Fruit fly (Drosophila melanogaster) whole organism, prepupa: ENCODE results near the gene CG10650.

Experiments
- CG10669 ChIP-seq: fragments of 200-800 bp; sonication (Bioruptor generic); optimal IDR thresholded peaks from 3 replicates; lab custom pipeline; 2018; ENCODE audit warnings: missing biosample characterization, mild to moderate bottlenecking, missing genetic modification characterization, moderate library complexity
- CG11902 ChIP-seq: fragments of 200-800 bp; sonication (Bioruptor generic); optimal IDR thresholded peaks from 3 replicates; lab custom pipeline; 2016; ENCODE audit warnings: missing biosample characterization, missing genetic modification characterization
- CG6792 ChIP-seq: fragments of 200-800 bp; sonication (Bioruptor generic); optimal IDR thresholded peaks from 3 replicates; lab custom pipeline; 2016; ENCODE audit warnings: missing biosample characterization, missing genetic modification characterization
- CG8632 ChIP-seq: fragments of 200-800 bp; sonication (Bioruptor generic); optimal IDR thresholded peaks from 3 replicates; lab custom pipeline; 2016; ENCODE audit warnings: missing biosample characterization, missing genetic modification characterization
- CG9139 ChIP-seq: fragments of 200-800 bp; sonication (Bioruptor generic); optimal IDR thresholded peaks from 3 replicates; lab custom pipeline; 2017; ENCODE audit warnings: missing biosample characterization, mild to moderate bottlenecking, missing genetic modification characterization
- Eip78C ChIP-seq: fragments of 200-800 bp; sonication (Bioruptor generic); peaks from one replicate; lab custom pipeline; 2016; ENCODE audit warnings: missing biosample characterization, missing genetic modification characterization
- Sox102F ChIP-seq: fragments of 200-800 bp; sonication (Bioruptor generic); optimal IDR thresholded peaks from 2 replicates; lab custom pipeline; 2016; ENCODE audit warnings: missing biosample characterization, mild to moderate bottlenecking, missing genetic modification characterization
- dac ChIP-seq: fragments of 200-800 bp; sonication (Bioruptor generic); optimal IDR thresholded peaks from 2 replicates; lab custom pipeline; 2017; ENCODE audit warnings: missing biosample characterization, mild to moderate bottlenecking, missing genetic modification characterization
- eg ChIP-seq: fragments of 200-800 bp; sonication (Bioruptor generic); IDR thresholded peaks from 3 replicates; pipeline ENCODE4 v1.3.6; 2022; ENCODE audit warnings: missing biosample characterization, missing genetic modification characterization
- lz ChIP-seq: fragments of 200-800 bp; sonication (Bioruptor generic); optimal IDR thresholded peaks from 3 replicates; lab custom pipeline; 2016; ENCODE audit warnings: missing biosample characterization, missing genetic modification characterization

dm6 chr2L:19015628-19016027, 19.9 kb upstream of the CG10650 start:
- TF ChIP-seq CG10669 (GFP tag; lab: Kevin White, UChicago) (no peak), CG8632 (GFP tag; lab: Kevin White, UChicago) (no peak), CG9139 (GFP tag; lab: Kevin White, UChicago) (no peak), Sox102F (no peak), dac (no peak), lz (GFP tag; lab: Kevin White, UChicago) (no peak), Eip78C (no peak), CG11902 (GFP tag; lab: Kevin White, UChicago) (no peak), eg (no peak), CG6792 (GFP tag; lab: Kevin White, UChicago) (no peak)
